Worm (Caenorhabditis elegans) whole organism, L2 larva: Measurements from ENCODE around the gene nuo-5.

Experiments
- C34F6.9 ChIP-seq: fragments of 150-350 bp; optimal IDR thresholded peaks from 2 replicates; lab custom pipeline; 2014; ENCODE audit warnings: missing biosample characterization, missing genetic modification characterization
- F13H6.1 ChIP-seq: sonication (generic microtip); optimal IDR thresholded peaks from 2 replicates; lab custom pipeline; 2016; ENCODE audit warnings: missing genetic modification characterization, missing compliant biosample characterization
- R02D3.7 ChIP-seq: fragments of 150-350 bp; optimal IDR thresholded peaks from 2 replicates; lab custom pipeline; 2014; ENCODE audit warnings: missing biosample characterization, missing genetic modification characterization
- Y55F3AM.14 ChIP-seq: fragments of 200-800 bp; sonication (Bioruptor generic); optimal IDR thresholded peaks from 2 replicates; lab custom pipeline; 2018; ENCODE audit warnings: mild to moderate bottlenecking, missing genetic modification characterization, missing compliant biosample characterization
- ZK546.5 ChIP-seq: sonication (generic microtip); optimal IDR thresholded peaks from 2 replicates; lab custom pipeline; 2017; ENCODE audit warnings: missing biosample characterization, missing genetic modification characterization
- alr-1 ChIP-seq: fragments of 150-350 bp; optimal IDR thresholded peaks from 2 replicates; lab custom pipeline; 2014; ENCODE audit warnings: missing biosample characterization, missing genetic modification characterization
- aly-2 ChIP-seq: fragments of 150-350 bp; optimal IDR thresholded peaks from 2 replicates; lab custom pipeline; 2014; ENCODE audit warnings: missing biosample characterization, missing genetic modification characterization
- ama-1 ChIP-seq: fragments of 150-350 bp; optimal IDR thresholded peaks from 2 replicates; lab custom pipeline; 2018; ENCODE audit warnings: inconsistent platforms
- blmp-1 ChIP-seq: sonication (generic microtip); optimal IDR thresholded peaks from 2 replicates; lab custom pipeline; 2017; ENCODE audit warnings: missing genetic modification characterization, mild to moderate bottlenecking, missing compliant biosample characterization, antibody characterized with exemption, moderate library complexity; ENCODE audit not compliant: insufficient read depth
- ceh-16 ChIP-seq: fragments of 150-350 bp; optimal IDR thresholded peaks from 2 replicates; lab custom pipeline; 2014; ENCODE audit warnings: missing biosample characterization, missing genetic modification characterization
- ceh-82 ChIP-seq: fragments of 150-350 bp; optimal IDR thresholded peaks from 2 replicates; lab custom pipeline; 2014; ENCODE audit warnings: missing biosample characterization, missing genetic modification characterization
- crh-2 ChIP-seq: sonication (generic microtip); optimal IDR thresholded peaks from 2 replicates; lab custom pipeline; 2017; ENCODE audit warnings: missing biosample characterization, missing genetic modification characterization
- dmd-4 ChIP-seq: sonication (generic microtip); optimal IDR thresholded peaks from 2 replicates; lab custom pipeline; 2017; ENCODE audit warnings: missing biosample characterization, missing genetic modification characterization
- egl-27 ChIP-seq: sonication (generic microtip); optimal IDR thresholded peaks from 3 replicates; lab custom pipeline; 2017; ENCODE audit warnings: missing biosample characterization, missing genetic modification reagents, missing genetic modification characterization
- elt-1 ChIP-seq: fragments of 150-350 bp; optimal IDR thresholded peaks from 2 replicates; lab custom pipeline; 2014; ENCODE audit warnings: missing biosample characterization, missing genetic modification characterization
- elt-3 ChIP-seq: sonication (generic microtip); optimal IDR thresholded peaks from 2 replicates; lab custom pipeline; 2017; ENCODE audit warnings: missing biosample characterization, missing genetic modification characterization
- fos-1 ChIP-seq: fragments of 150-350 bp; optimal IDR thresholded peaks from 2 replicates; lab custom pipeline; 2014; ENCODE audit warnings: missing biosample characterization, missing genetic modification characterization
- gmeb-1 ChIP-seq: fragments of 150-350 bp; optimal IDR thresholded peaks from 2 replicates; lab custom pipeline; 2014; ENCODE audit warnings: missing biosample characterization, missing genetic modification characterization
- lin-11 ChIP-seq: fragments of 150-350 bp; sonication (generic microtip); optimal IDR thresholded peaks from 2 replicates; lab custom pipeline; 2014; ENCODE audit warnings: missing biosample characterization, missing genetic modification characterization, inconsistent platforms, mixed read lengths
- lin-13 ChIP-seq: fragments of 150-350 bp; optimal IDR thresholded peaks from 2 replicates; lab custom pipeline; 2014; ENCODE audit warnings: missing biosample characterization, missing genetic modification reagents, missing genetic modification characterization
- lin-39 ChIP-seq: fragments of 150-350 bp; optimal IDR thresholded peaks from 2 replicates; lab custom pipeline; 2014; ENCODE audit warnings: missing biosample characterization, missing genetic modification reagents, missing genetic modification characterization
- lsy-2 ChIP-seq, 2 experiments: fragments of 150-350 bp in 1 of 2; sonication (generic microtip) in 1 of 2; optimal IDR thresholded peaks; 2 replicates each; lab custom pipeline; 2014 to 2017; ENCODE audit warnings: missing biosample characterization in 2 of 2, missing genetic modification characterization in 2 of 2
- mab-5 ChIP-seq: fragments of 150-350 bp; optimal IDR thresholded peaks from 2 replicates; lab custom pipeline; 2014; ENCODE audit warnings: missing biosample characterization, missing genetic modification characterization
- mbf-1 ChIP-seq: sonication (generic microtip); optimal IDR thresholded peaks from 2 replicates; lab custom pipeline; 2017; ENCODE audit warnings: missing biosample characterization, missing genetic modification characterization
- mdl-1 ChIP-seq, 2 experiments: fragments of 150-350 bp in 1 of 2; sonication (generic microtip) in 1 of 2; optimal IDR thresholded peaks; 2 replicates each; lab custom pipeline; 2017; ENCODE audit warnings: missing biosample characterization in 2 of 2, missing genetic modification characterization in 2 of 2
- nhr-10 ChIP-seq: sonication (generic microtip); optimal IDR thresholded peaks from 2 replicates; lab custom pipeline; 2017; ENCODE audit warnings: missing biosample characterization, missing genetic modification characterization
- nhr-11 ChIP-seq: fragments of 150-350 bp; optimal IDR thresholded peaks from 2 replicates; lab custom pipeline; 2014; ENCODE audit warnings: missing biosample characterization, missing genetic modification characterization
- nhr-12 ChIP-seq: fragments of 150-350 bp; optimal IDR thresholded peaks from 2 replicates; lab custom pipeline; 2014; ENCODE audit warnings: missing biosample characterization, missing genetic modification characterization
- nhr-129 ChIP-seq: fragments of 150-350 bp; optimal IDR thresholded peaks from 2 replicates; lab custom pipeline; 2014; ENCODE audit warnings: missing biosample characterization, missing genetic modification characterization
- nhr-21 ChIP-seq: fragments of 150-350 bp; optimal IDR thresholded peaks from 2 replicates; lab custom pipeline; 2014; ENCODE audit warnings: missing biosample characterization, missing genetic modification characterization
- nhr-23 ChIP-seq: fragments of 150-350 bp; optimal IDR thresholded peaks from 2 replicates; lab custom pipeline; 2014; ENCODE audit warnings: missing biosample characterization, missing genetic modification reagents, missing genetic modification characterization
- nhr-237 ChIP-seq: fragments of 150-350 bp; optimal IDR thresholded peaks from 2 replicates; lab custom pipeline; 2014; ENCODE audit warnings: missing biosample characterization, missing genetic modification characterization
- nhr-25 ChIP-seq: fragments of 150-350 bp; sonication (generic microtip); optimal IDR thresholded peaks from 3 replicates; lab custom pipeline; 2014; ENCODE audit warnings: missing biosample characterization, missing genetic modification characterization
- nhr-6 ChIP-seq: fragments of 150-350 bp; optimal IDR thresholded peaks from 2 replicates; lab custom pipeline; 2014; ENCODE audit warnings: missing biosample characterization, missing genetic modification characterization
- nhr-77 ChIP-seq: fragments of 150-350 bp; optimal IDR thresholded peaks from 2 replicates; lab custom pipeline; 2014; ENCODE audit warnings: missing biosample characterization, missing genetic modification characterization
- peb-1 ChIP-seq: fragments of 150-350 bp; optimal IDR thresholded peaks from 2 replicates; lab custom pipeline; 2014; ENCODE audit warnings: missing biosample characterization, missing genetic modification characterization
- sem-4 ChIP-seq: fragments of 150-350 bp; optimal IDR thresholded peaks from 2 replicates; lab custom pipeline; 2014; ENCODE audit warnings: missing biosample characterization, missing genetic modification reagents, missing genetic modification characterization
- skn-1 ChIP-seq: sonication (generic microtip); optimal IDR thresholded peaks from 2 replicates; lab custom pipeline; 2017; ENCODE audit warnings: missing biosample characterization, missing genetic modification characterization
- sma-3 ChIP-seq: sonication (generic microtip); optimal IDR thresholded peaks from 2 replicates; lab custom pipeline; 2016; ENCODE audit warnings: missing genetic modification reagents, missing genetic modification characterization, missing compliant biosample characterization
- sma-9 ChIP-seq, 2 experiments: fragments of 150-350 bp in 1 of 2; sonication (generic microtip) in 1 of 2; optimal IDR thresholded peaks; 2 replicates each; lab custom pipeline; 2014 to 2016; ENCODE audit warnings: missing genetic modification characterization in 2 of 2, mild to moderate bottlenecking in 1 of 2, missing biosample characterization in 1 of 2, missing compliant biosample characterization in 1 of 2, missing genetic modification reagents in 1 of 2, moderate library complexity in 1 of 2
- snpc-4 ChIP-seq: fragments of 150-350 bp; optimal IDR thresholded peaks from 2 replicates; lab custom pipeline; 2014; ENCODE audit warnings: missing biosample characterization, missing genetic modification characterization
- unc-39 ChIP-seq: fragments of 150-350 bp; optimal IDR thresholded peaks from 2 replicates; lab custom pipeline; 2014; ENCODE audit warnings: missing biosample characterization, missing genetic modification characterization
- unc-55 ChIP-seq: fragments of 150-350 bp; sonication (generic microtip); optimal IDR thresholded peaks from 3 replicates; lab custom pipeline; 2014; ENCODE audit warnings: missing biosample characterization, missing genetic modification reagents, missing genetic modification characterization
- unc-62 ChIP-seq: fragments of 150-350 bp; optimal IDR thresholded peaks from 2 replicates; lab custom pipeline; 2014; ENCODE audit warnings: missing biosample characterization, missing genetic modification reagents, missing genetic modification characterization
- zag-1 ChIP-seq: fragments of 150-350 bp; optimal IDR thresholded peaks from 2 replicates; lab custom pipeline; 2014; ENCODE audit warnings: missing biosample characterization, missing genetic modification characterization
- ztf-1 ChIP-seq: fragments of 200-800 bp; sonication (Bioruptor generic); conservative IDR thresholded peaks from 2 replicates; pipeline ENCODE4 v1.3.6; 2022; ENCODE audit warnings: missing genetic modification characterization, missing compliant biosample characterization
- ztf-11 ChIP-seq: sonication (generic microtip); optimal IDR thresholded peaks from 2 replicates; lab custom pipeline; 2017; ENCODE audit warnings: missing biosample characterization, missing genetic modification characterization
- ztf-4 ChIP-seq: fragments of 150-350 bp; optimal IDR thresholded peaks from 2 replicates; lab custom pipeline; 2014; ENCODE audit warnings: missing biosample characterization, missing genetic modification characterization

The nuo-5 gene

ce11 chrV:2694389-2694788 lies 4.4 kb upstream of the nuo-5 start, which contains the start of gene Y45G12B.2:
Y45G12B.2 (plus strand) TSS chrV:2694771.
- TF ChIP-seq lin-13 (GFP tag; lab: Kevin White, UChicago), result peak; percentile 44
- peak; percentile 62 for TF ChIP-seq nhr-21 (tag; lab: Kevin White, UChicago)
- TF ChIP-seq lin-11 (tag; lab: Kevin White, UChicago), result peak; percentile 56
- TF ChIP-seq F13H6.1 (tag; lab: Kevin White, UChicago), result peak; percentile 47
- no peak for TF ChIP-seq mdl-1 (tag; optimal IDR thresholded peaks at IDR 0.05; lab: Kevin White, UChicago)
- TF ChIP-seq elt-1 (tag; lab: Kevin White, UChicago), result no peak
- no peak for TF ChIP-seq Y55F3AM.14
- no peak for TF ChIP-seq nhr-6
- TF ChIP-seq unc-39, result no peak
- no peak for TF ChIP-seq ceh-16 (tag; lab: Kevin White, UChicago)
- TF ChIP-seq ama-1 (lab: Kevin White, UChicago), result no peak
- peak; percentile 73 for TF ChIP-seq unc-55 (GFP tag; lab: Kevin White, UChicago)
- TF ChIP-seq dmd-4 (tag; lab: Kevin White, UChicago), result no peak
- no peak for TF ChIP-seq nhr-237 (tag; lab: Kevin White, UChicago)
- peak; percentile 45 for TF ChIP-seq sma-3 (GFP tag; lab: Kevin White, UChicago)
- peak; percentile 18 for TF ChIP-seq sem-4 (tag; lab: Kevin White, UChicago)
- no peak for TF ChIP-seq nhr-77 (tag; lab: Kevin White, UChicago)
- peak; percentile 72 for TF ChIP-seq nhr-129 (tag; lab: Kevin White, UChicago)
- no peak for TF ChIP-seq zag-1 (tag; lab: Kevin White, UChicago)
- TF ChIP-seq ztf-4, result no peak
- no peak for TF ChIP-seq blmp-1 (tag; lab: Kevin White, UChicago)
- TF ChIP-seq ZK546.5 (tag; lab: Kevin White, UChicago), result no peak
- no peak for TF ChIP-seq sma-9 (GFP tag; optimal IDR thresholded peaks at IDR 0.05; lab: Kevin White, UChicago)
- no peak for TF ChIP-seq sma-9 (tag; optimal IDR thresholded peaks at IDR 0.05; lab: Kevin White, UChicago)
- no peak for TF ChIP-seq snpc-4 (tag; lab: Kevin White, UChicago)
- TF ChIP-seq ceh-82 (tag; lab: Kevin White, UChicago), result no peak
- TF ChIP-seq elt-3 (tag; lab: Kevin White, UChicago), result no peak
- TF ChIP-seq mbf-1, result no peak
- TF ChIP-seq ztf-11, result no peak
- no peak for TF ChIP-seq nhr-11 (tag; lab: Kevin White, UChicago)
- TF ChIP-seq nhr-23 (tag; lab: Kevin White, UChicago), result no peak
- TF ChIP-seq fos-1, result peak; percentile 24
- TF ChIP-seq nhr-12 (tag; lab: Kevin White, UChicago), result no peak
- TF ChIP-seq mab-5 (tag; lab: Kevin White, UChicago), result peak; percentile 20
- TF ChIP-seq gmeb-1 (tag; lab: Kevin White, UChicago), result peak; percentile 71
- no peak for TF ChIP-seq aly-2 (tag; lab: Kevin White, UChicago)
- TF ChIP-seq nhr-10 (tag; lab: Kevin White, UChicago), result no peak
- TF ChIP-seq nhr-25 (tag; lab: Kevin White, UChicago), result peak; percentile 51
- TF ChIP-seq lin-39, result no peak
- peak; percentile 98 to 99 for TF ChIP-seq lsy-2 (tag; optimal IDR thresholded peaks at IDR 0.05; lab: Kevin White, UChicago)
- no peak for TF ChIP-seq unc-62 (GFP tag; lab: Kevin White, UChicago)
- TF ChIP-seq ztf-1 (GFP tag; lab: Robert Waterston, UW), result no peak
- peak; percentile 22 for TF ChIP-seq skn-1 (tag; lab: Kevin White, UChicago)
- no peak for TF ChIP-seq alr-1
- peak; percentile 69 for TF ChIP-seq C34F6.9
- TF ChIP-seq peb-1 (tag; lab: Kevin White, UChicago), result no peak
- no peak for TF ChIP-seq egl-27 (tag; lab: Kevin White, UChicago)
- TF ChIP-seq crh-2 (tag; lab: Kevin White, UChicago), result peak; percentile 96
- TF ChIP-seq R02D3.7 (tag; lab: Kevin White, UChicago), result no peak
